Fruit fly (Drosophila melanogaster) whole organism, embryonic: ENCODE results near the gene aru.
A peak's percentile ranks its signal among the peaks of the same experiment; 100 is the strongest.

Experiments used
- Bteb2 ChIP-seq: fragments of 200-800 bp; sonication (Bioruptor generic); optimal IDR thresholded peaks from 2 replicates; lab custom pipeline; 2016; ENCODE audit warnings: missing biosample characterization, missing genetic modification characterization
- CG10462 ChIP-seq: fragments of 200-800 bp; sonication (Bioruptor generic); optimal IDR thresholded peaks from 2 replicates; lab custom pipeline; 2016; ENCODE audit warnings: missing biosample characterization, missing genetic modification characterization
- CG12942 ChIP-seq: fragments of 200-800 bp; sonication (Bioruptor generic); optimal IDR thresholded peaks from 3 replicates; lab custom pipeline; 2016; ENCODE audit warnings: missing biosample characterization, missing genetic modification characterization
- CG13123 ChIP-seq: fragments of 200-800 bp; sonication (Bioruptor generic); optimal IDR thresholded peaks from 2 replicates; lab custom pipeline; 2016; ENCODE audit warnings: missing biosample characterization, missing genetic modification characterization
- CG15011 ChIP-seq: fragments of 200-800 bp; sonication (Bioruptor generic); optimal IDR thresholded peaks from 3 replicates; lab custom pipeline; 2018; ENCODE audit warnings: missing biosample characterization, mild to moderate bottlenecking, missing genetic modification characterization
- CG1529 ChIP-seq: fragments of 200-800 bp; sonication (Bioruptor generic); optimal IDR thresholded peaks from 3 replicates; lab custom pipeline; 2018; ENCODE audit warnings: missing biosample characterization, missing genetic modification characterization
- CG18764 ChIP-seq: fragments of 200-800 bp; sonication (Bioruptor generic); optimal IDR thresholded peaks from 3 replicates; lab custom pipeline; 2016; ENCODE audit warnings: missing biosample characterization, missing genetic modification characterization
- CG2202 ChIP-seq: fragments of 200-800 bp; sonication (Bioruptor generic); optimal IDR thresholded peaks from 2 replicates; lab custom pipeline; 2018; ENCODE audit warnings: missing biosample characterization, mild to moderate bottlenecking, missing genetic modification characterization
- CG33213 ChIP-seq: fragments of 200-800 bp; sonication (Bioruptor generic); optimal IDR thresholded peaks from 3 replicates; lab custom pipeline; 2016; ENCODE audit warnings: missing biosample characterization, missing genetic modification characterization
- CG4404 ChIP-seq: fragments of 200-800 bp; sonication (Bioruptor generic); IDR thresholded peaks from 2 replicates; pipeline ENCODE4 v1.3.6; 2022; ENCODE audit warnings: missing biosample characterization, missing genetic modification characterization
- CG4730 ChIP-seq: fragments of 200-800 bp; sonication (Bioruptor generic); IDR thresholded peaks from 2 replicates; pipeline ENCODE4 v1.3.6; 2022; ENCODE audit warnings: missing biosample characterization, missing genetic modification characterization
- CG8359 ChIP-seq: fragments of 200-800 bp; sonication (Bioruptor generic); optimal IDR thresholded peaks from 2 replicates; lab custom pipeline; 2017; ENCODE audit warnings: missing biosample characterization, mild to moderate bottlenecking, missing genetic modification characterization, borderline replicate concordance
- CG8944 ChIP-seq: fragments of 200-800 bp; sonication (Bioruptor generic); optimal IDR thresholded peaks from 3 replicates; lab custom pipeline; 2016; ENCODE audit warnings: missing biosample characterization, missing genetic modification characterization
- CG9215 ChIP-seq: fragments of 200-800 bp; sonication (Bioruptor generic); IDR thresholded peaks from 2 replicates; pipeline ENCODE4 v1.3.6; 2022; ENCODE audit warnings: missing biosample characterization, missing genetic modification characterization
- Dip2 ChIP-seq: fragments of 200-800 bp; sonication (Bioruptor generic); IDR thresholded peaks from 2 replicates; pipeline ENCODE4 v1.3.6; 2022; ENCODE audit warnings: missing biosample characterization, missing genetic modification characterization
- Elba2 ChIP-seq: fragments of 200-800 bp; sonication (Bioruptor generic); optimal IDR thresholded peaks from 3 replicates; lab custom pipeline; 2016; ENCODE audit warnings: missing biosample characterization, missing genetic modification characterization
- H15 ChIP-seq: fragments of 200-800 bp; sonication (Bioruptor generic); IDR thresholded peaks from 3 replicates; pipeline ENCODE4 v1.3.6; 2022; ENCODE audit warnings: missing biosample characterization, missing genetic modification characterization
- HHEX ChIP-seq: fragments of 200-800 bp; sonication (Bioruptor generic); optimal IDR thresholded peaks from 3 replicates; lab custom pipeline; 2017; ENCODE audit warnings: missing biosample characterization, mild to moderate bottlenecking, missing genetic modification characterization, missing genetic modification reagents
- HLHmδ ChIP-seq: fragments of 200-800 bp; sonication (Bioruptor generic); optimal IDR thresholded peaks from 2 replicates; lab custom pipeline; 2018; ENCODE audit warnings: missing biosample characterization, mild to moderate bottlenecking, missing genetic modification characterization, moderate library complexity
- Hand ChIP-seq: fragments of 200-800 bp; sonication (Bioruptor generic); optimal IDR thresholded peaks from 2 replicates; lab custom pipeline; 2017; ENCODE audit warnings: mild to moderate bottlenecking, missing biosample characterization, missing genetic modification reagents, missing genetic modification characterization
- NfI ChIP-seq: fragments of 200-800 bp; sonication (Bioruptor generic); optimal IDR thresholded peaks from 3 replicates; lab custom pipeline; 2018; ENCODE audit warnings: missing biosample characterization, mild to moderate bottlenecking, missing genetic modification characterization, moderate library complexity
- Opbp ChIP-seq: fragments of 200-800 bp; sonication (Bioruptor generic); IDR thresholded peaks from 3 replicates; pipeline ENCODE4 v1.3.6; 2022; ENCODE audit warnings: missing biosample characterization, missing genetic modification characterization; ENCODE audit not compliant: partially characterized antibody
- Pdp1 ChIP-seq, 2 experiments: fragments of 200-800 bp; sonication (Bioruptor generic); optimal IDR thresholded peaks; 3 replicates each; lab custom pipeline; 2016; ENCODE audit warnings: missing biosample characterization in 2 of 2, missing genetic modification characterization in 2 of 2, mild to moderate bottlenecking in 1 of 2, moderate library complexity in 1 of 2
- ac ChIP-seq: fragments of 200-800 bp; sonication (Bioruptor generic); optimal IDR thresholded peaks from 3 replicates; lab custom pipeline; 2017; ENCODE audit warnings: missing biosample characterization, mild to moderate bottlenecking, missing genetic modification characterization
- al ChIP-seq: fragments of 200-800 bp; sonication (Bioruptor generic); IDR thresholded peaks from 2 replicates; pipeline ENCODE4 v1.3.6; 2022; ENCODE audit warnings: missing biosample characterization, missing genetic modification characterization
- ara ChIP-seq: fragments of 200-800 bp; sonication (Bioruptor generic); IDR thresholded peaks from 2 replicates; pipeline ENCODE4 v1.3.6; 2022; ENCODE audit warnings: missing biosample characterization, missing genetic modification characterization
- bsh ChIP-seq, 2 experiments: fragments of 200-800 bp; sonication (Bioruptor generic); optimal IDR thresholded peaks; 2 replicates each; lab custom pipeline; 2017 to 2018; ENCODE audit warnings: mild to moderate bottlenecking in 2 of 2, missing biosample characterization in 2 of 2, missing genetic modification characterization in 2 of 2, moderate library complexity in 1 of 2
- chif ChIP-seq, 2 experiments: fragments of 200-800 bp; sonication (Bioruptor generic); optimal IDR thresholded peaks; 3 replicates each; lab custom pipeline; 2016; ENCODE audit warnings: missing biosample characterization in 2 of 2, missing genetic modification characterization in 2 of 2
- chinmo ChIP-seq: fragments of 200-800 bp; sonication (Bioruptor generic); IDR thresholded peaks from 4 replicates; pipeline ENCODE4 v1.3.6; 2022; ENCODE audit warnings: missing biosample characterization, missing genetic modification characterization; ENCODE audit not compliant: partially characterized antibody
- crp ChIP-seq, 2 experiments: fragments of 200-800 bp; sonication (Bioruptor generic); optimal IDR thresholded peaks; 2 replicates in 1 of 2; 3 replicates in 1 of 2; lab custom pipeline; 2017; ENCODE audit warnings: missing biosample characterization in 2 of 2, missing genetic modification characterization in 2 of 2, mild to moderate bottlenecking in 1 of 2, moderate library complexity in 1 of 2
- dan ChIP-seq: fragments of 200-800 bp; sonication (Bioruptor generic); IDR thresholded peaks from 2 replicates; pipeline ENCODE4 v1.3.6; 2022; ENCODE audit warnings: missing biosample characterization, missing genetic modification characterization
- dm ChIP-seq: fragments of 200-800 bp; sonication (Bioruptor generic); optimal IDR thresholded peaks from 3 replicates; lab custom pipeline; 2016; ENCODE audit warnings: missing biosample characterization, missing genetic modification characterization
- dysf ChIP-seq: fragments of 200-800 bp; sonication (Bioruptor generic); IDR thresholded peaks from 3 replicates; pipeline ENCODE4 v1.3.6; 2022; ENCODE audit warnings: missing biosample characterization, missing genetic modification characterization
- ems ChIP-seq: fragments of 200-800 bp; sonication (Bioruptor generic); optimal IDR thresholded peaks from 3 replicates; lab custom pipeline; 2016; ENCODE audit warnings: missing biosample characterization, missing genetic modification characterization
- exex ChIP-seq: fragments of 200-800 bp; sonication (Bioruptor generic); optimal IDR thresholded peaks from 4 replicates; lab custom pipeline; 2018; ENCODE audit warnings: missing biosample characterization, mild to moderate bottlenecking, missing genetic modification characterization, moderate library complexity
- gce ChIP-seq: fragments of 200-800 bp; sonication (Bioruptor generic); IDR thresholded peaks from 3 replicates; pipeline ENCODE4 v1.3.6; 2022; ENCODE audit warnings: missing biosample characterization, missing genetic modification characterization
- gem ChIP-seq: fragments of 200-800 bp; sonication (Bioruptor generic); optimal IDR thresholded peaks from 2 replicates; lab custom pipeline; 2019; ENCODE audit warnings: missing biosample characterization, mild to moderate bottlenecking, missing genetic modification characterization, moderate library complexity
- hkb ChIP-seq, 2 experiments: fragments of 200-800 bp in 1 of 2; fragments of >200 bp in 1 of 2; sonication (Bioruptor generic) in 1 of 2; IDR thresholded peaks in 1 of 2; optimal IDR thresholded peaks in 1 of 2; 2 replicates each; pipeline versions ENCODE4 v1.3.6 to Lab custom; 2017 to 2022; ENCODE audit warnings: missing biosample characterization in 1 of 2, missing genetic modification characterization in 1 of 2
- inv ChIP-seq: fragments of 200-800 bp; sonication (Bioruptor generic); IDR thresholded peaks from 2 replicates; pipeline ENCODE4 v1.3.6; 2022; ENCODE audit warnings: missing biosample characterization, missing genetic modification characterization; ENCODE audit not compliant: partially characterized antibody
- lbe ChIP-seq: fragments of 200-800 bp; sonication (Bioruptor generic); optimal IDR thresholded peaks from 2 replicates; lab custom pipeline; 2016; ENCODE audit warnings: missing biosample characterization, mild to moderate bottlenecking, missing genetic modification characterization
- lola ChIP-seq, 3 experiments: fragments of >200 bp in 2 of 3; fragments of 200-800 bp in 1 of 3; sonication (Bioruptor generic) in 1 of 3; optimal IDR thresholded peaks; 2 replicates each; lab custom pipeline; 2017 to 2019; ENCODE audit warnings: missing biosample characterization in 3 of 3, missing genetic modification characterization in 3 of 3, mild to moderate bottlenecking in 1 of 3, moderate library complexity in 1 of 3
- nmo ChIP-seq: fragments of 200-800 bp; sonication (Bioruptor generic); optimal IDR thresholded peaks from 2 replicates; lab custom pipeline; 2018; ENCODE audit warnings: missing biosample characterization, mild to moderate bottlenecking, missing genetic modification characterization, moderate library complexity
- otp ChIP-seq: fragments of 200-800 bp; sonication (Bioruptor generic); IDR thresholded peaks from 3 replicates; pipeline ENCODE4, ENCODE4 v1.3.6; 2022; ENCODE audit warnings: missing biosample characterization, missing genetic modification characterization
- pan ChIP-seq, 4 experiments: fragments of >200 bp in 3 of 4; fragments of 200-800 bp in 1 of 4; sonication (Bioruptor generic) in 1 of 4; optimal IDR thresholded peaks in 3 of 4; IDR thresholded peaks in 1 of 4; 2 replicates each; pipeline versions ENCODE4 v1.3.6 to Lab custom; 2017 to 2022; ENCODE audit warnings: missing biosample characterization in 2 of 4, missing genetic modification characterization in 2 of 4, mixed read lengths in 1 of 4
- repo ChIP-seq: fragments of 200-800 bp; sonication (Bioruptor generic); optimal IDR thresholded peaks from 2 replicates; lab custom pipeline; 2016; ENCODE audit warnings: missing biosample characterization, missing genetic modification characterization
- sima ChIP-seq: fragments of 200-800 bp; sonication (Bioruptor generic); optimal IDR thresholded peaks from 2 replicates; lab custom pipeline; 2016; ENCODE audit warnings: missing biosample characterization, missing genetic modification characterization
- ssp ChIP-seq: fragments of 200-800 bp; sonication (Bioruptor generic); IDR thresholded peaks from 2 replicates; pipeline ENCODE4 v1.3.6; 2022; ENCODE audit warnings: missing biosample characterization, missing genetic modification characterization
- zfh1 ChIP-seq: fragments of 200-800 bp; sonication (Bioruptor generic); IDR thresholded peaks from 3 replicates; pipeline ENCODE4 v1.3.6; 2022; ENCODE audit warnings: missing biosample characterization, missing genetic modification characterization

aru gene

DNA sequence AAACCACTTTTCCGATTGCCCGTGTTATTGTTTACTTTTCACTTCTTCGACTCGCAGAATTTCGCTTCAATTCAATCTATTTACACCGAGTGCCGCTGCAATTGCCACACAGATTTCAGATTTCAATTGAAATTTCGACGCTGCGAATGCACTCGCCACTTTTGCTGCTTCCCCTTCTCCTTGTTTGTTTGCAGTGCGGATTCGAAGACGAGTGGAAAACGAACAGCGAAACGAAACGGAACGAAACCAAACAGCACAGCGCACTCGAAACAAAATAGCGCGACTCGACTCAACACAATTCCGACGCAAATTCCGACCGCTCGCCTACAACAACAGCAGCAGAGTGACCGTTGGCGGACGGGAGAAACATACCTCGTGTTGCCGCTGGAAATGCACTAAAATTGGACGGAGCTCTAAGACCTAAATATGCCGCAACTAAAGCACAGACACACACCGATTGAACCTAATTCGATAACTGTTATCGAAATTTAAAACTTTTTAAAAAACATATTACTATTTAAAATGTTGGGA lies 17.4 kb downstream of the aru start, which contains the start of gene drongo (continued):
- TF ChIP-seq NfI (GFP tag; lab: Kevin White, UChicago) (peak; percentile 34), crp (GFP tag; optimal IDR thresholded peaks at IDR 0.05; lab: Kevin White, UChicago) (no peak), dan (GFP tag; lab: Robert Waterston, UW) (no peak), H15 (GFP tag; lab: Robert Waterston, UW) (no peak), Bteb2 (no peak), hkb (optimal IDR thresholded peaks at IDR 0.05; lab: Kevin White, UChicago) (no peak), hkb (GFP tag; IDR thresholded peaks at IDR 0.05; lab: Robert Waterston, UW) (peak; percentile 52; the same call in 1 of the 2 replicates), bsh (GFP tag; optimal IDR thresholded peaks at IDR 0.05; lab: Kevin White, UChicago) (peak; percentile 12 to 17), sima (GFP tag; lab: Kevin White, UChicago) (no peak), gce (GFP tag; lab: Robert Waterston, UW) (no peak), zfh1 (GFP tag; lab: Robert Waterston, UW) (0 out of 3 replicates have a peak, but pooled peaks have one; percentile 43), CG2202 (tag; lab: Kevin White, UChicago) (peak; percentile 34), exex (no peak), CG4730 (GFP tag; lab: Robert Waterston, UW) (no peak), lbe (GFP tag; lab: Kevin White, UChicago) (no peak), dm (GFP tag; lab: Kevin White, UChicago) (peak; percentile 14), inv (GFP tag; lab: Robert Waterston, UW) (peak; percentile 11; the same call in 1 of the 2 replicates), Elba2 (GFP tag; lab: Kevin White, UChicago) (no peak), CG8359 (GFP tag; lab: Kevin White, UChicago) (no peak), ara (GFP tag; lab: Robert Waterston, UW) (no peak), CG1529 (GFP tag; lab: Kevin White, UChicago) (peak; percentile 16), otp (GFP tag; lab: Robert Waterston, UW) (0 out of 3 replicates have a peak, but pooled peaks have one; percentile 44), ems (GFP tag; lab: Kevin White, UChicago) (peak; percentile 45), ac (no peak), CG9215 (no peak), Opbp (GFP tag; lab: Robert Waterston, UW) (peak; percentile 75), dysf (GFP tag; lab: Robert Waterston, UW) (no peak), nmo (GFP tag; lab: Kevin White, UChicago) (peak; percentile 63), CG4404 (GFP tag; lab: Robert Waterston, UW) (no peak), chif (GFP tag; optimal IDR thresholded peaks at IDR 0.05; lab: Kevin White, UChicago) (peak; percentile 6 to 44), Pdp1 (GFP tag; optimal IDR thresholded peaks at IDR 0.05; lab: Kevin White, UChicago) (peak in 1 of 2 experiments; percentile 29), Dip2 (no peak), CG18764 (no peak), CG15011 (no peak), chinmo (GFP tag; lab: Robert Waterston, UW) (peak; percentile 87), CG8944 (no peak), HLHmδ (GFP tag; lab: Kevin White, UChicago) (peak; percentile 90), HHEX (GFP tag; lab: Kevin White, UChicago) (peak; percentile 54), ssp (no peak), CG12942 (GFP tag; lab: Kevin White, UChicago) (no peak), lola (GFP tag; optimal IDR thresholded peaks at IDR 0.05; lab: Kevin White, UChicago) (no peak), pan (optimal IDR thresholded peaks at IDR 0.05; lab: Kevin White, UChicago) (no peak), pan (GFP tag; optimal IDR thresholded peaks at IDR 0.05 in 1 of 2, IDR thresholded peaks at IDR 0.05 in 1 of 2) (no peak), repo (GFP tag; lab: Kevin White, UChicago) (no peak), gem (tag; lab: Kevin White, UChicago) (no peak), CG13123 (GFP tag; lab: Kevin White, UChicago) (no peak), Hand (GFP tag; lab: Kevin White, UChicago) (peak; percentile 61), al (GFP tag; lab: Robert Waterston, UW) (0 out of 2 replicates have a peak, but pooled peaks have one; percentile 17), CG33213 (GFP tag; lab: Kevin White, UChicago) (peak; percentile 75), CG10462 (GFP tag; lab: Kevin White, UChicago) (no peak)
